Fruit fly (Drosophila melanogaster) whole organism, embryonic: ENCODE data around the gene CG10063.

Experiments
- CG10209 ChIP-seq: fragments of 200-800 bp; sonication (Bioruptor generic); optimal IDR thresholded peaks from 3 replicates; lab custom pipeline; 2017; ENCODE audit warnings: missing biosample characterization, mild to moderate bottlenecking, missing genetic modification characterization, missing genetic modification reagents
- CG1024 ChIP-seq: fragments of 200-800 bp; sonication (Bioruptor generic); IDR thresholded peaks from 2 replicates; pipeline ENCODE4 v1.3.6; 2022; ENCODE audit warnings: missing biosample characterization, missing genetic modification characterization
- CG10267 ChIP-seq: fragments of 200-800 bp; sonication (Bioruptor generic); optimal IDR thresholded peaks from 2 replicates; lab custom pipeline; 2018; ENCODE audit warnings: missing biosample characterization, mild to moderate bottlenecking, missing genetic modification characterization, moderate library complexity
- CG11504 ChIP-seq: fragments of 200-800 bp; sonication (Bioruptor generic); optimal IDR thresholded peaks from 3 replicates; lab custom pipeline; 2019; ENCODE audit warnings: missing biosample characterization, mild to moderate bottlenecking, missing genetic modification characterization, moderate library complexity
- CG12659 ChIP-seq: fragments of 200-800 bp; sonication (Bioruptor generic); optimal IDR thresholded peaks from 3 replicates; lab custom pipeline; 2017; ENCODE audit warnings: mild to moderate bottlenecking, missing biosample characterization, missing genetic modification reagents, missing genetic modification characterization
- CG13775 ChIP-seq: fragments of 200-800 bp; sonication (Bioruptor generic); optimal IDR thresholded peaks from 3 replicates; lab custom pipeline; 2017; ENCODE audit warnings: missing biosample characterization, mild to moderate bottlenecking, missing genetic modification characterization
- CG15011 ChIP-seq: fragments of 200-800 bp; sonication (Bioruptor generic); optimal IDR thresholded peaks from 3 replicates; lab custom pipeline; 2018; ENCODE audit warnings: missing biosample characterization, mild to moderate bottlenecking, missing genetic modification characterization
- CG15479 ChIP-seq: fragments of 200-800 bp; sonication (Bioruptor generic); optimal IDR thresholded peaks from 3 replicates; lab custom pipeline; 2019; ENCODE audit warnings: missing biosample characterization, mild to moderate bottlenecking, missing genetic modification characterization, moderate library complexity
- CG17328 ChIP-seq: fragments of 200-800 bp; sonication (Bioruptor generic); IDR thresholded peaks from 2 replicates; pipeline ENCODE4 v1.3.6; 2022; ENCODE audit warnings: missing biosample characterization, missing genetic modification characterization
- CG18619 ChIP-seq: fragments of 200-800 bp; sonication (Bioruptor generic); optimal IDR thresholded peaks from 3 replicates; lab custom pipeline; 2017; ENCODE audit warnings: missing biosample characterization, mild to moderate bottlenecking, missing genetic modification characterization
- CG2889 ChIP-seq: fragments of 200-800 bp; sonication (Bioruptor generic); IDR thresholded peaks from 3 replicates; pipeline ENCODE4 v1.3.6; 2022; ENCODE audit warnings: missing biosample characterization, missing genetic modification characterization
- CG30020 ChIP-seq: fragments of 200-800 bp; optimal IDR thresholded peaks from 2 replicates; lab custom pipeline; 2019; ENCODE audit warnings: missing biosample characterization, mild to moderate bottlenecking, missing genetic modification characterization, moderate library complexity
- CG32767 ChIP-seq: fragments of 200-800 bp; sonication (Bioruptor generic); IDR thresholded peaks from 2 replicates; pipeline ENCODE4 v1.3.6; 2022; ENCODE audit warnings: missing biosample characterization, missing genetic modification characterization
- CG32772 ChIP-seq: fragments of 200-800 bp; sonication (Bioruptor generic); IDR thresholded peaks from 2 replicates; pipeline ENCODE4 v1.3.6; 2022; ENCODE audit warnings: missing biosample characterization, missing genetic modification characterization
- CG33213 ChIP-seq: fragments of 200-800 bp; sonication (Bioruptor generic); optimal IDR thresholded peaks from 3 replicates; lab custom pipeline; 2016; ENCODE audit warnings: missing biosample characterization, missing genetic modification characterization
- CG6813 ChIP-seq: fragments of 200-800 bp; sonication (Bioruptor generic); optimal IDR thresholded peaks from 2 replicates; lab custom pipeline; 2017; ENCODE audit warnings: missing biosample characterization, missing genetic modification characterization, mild to moderate bottlenecking, moderate library complexity, missing genetic modification reagents
- CG7745 ChIP-seq: fragments of 200-800 bp; sonication (Bioruptor generic); optimal IDR thresholded peaks from 2 replicates; lab custom pipeline; 2018; ENCODE audit warnings: missing biosample characterization, mild to moderate bottlenecking, missing genetic modification characterization, moderate library complexity
- CG7839 ChIP-seq: fragments of 200-800 bp; sonication (Bioruptor generic); optimal IDR thresholded peaks from 3 replicates; lab custom pipeline; 2018; ENCODE audit warnings: missing biosample characterization, mild to moderate bottlenecking, missing genetic modification characterization, moderate library complexity
- CG8924 ChIP-seq: fragments of 200-800 bp; optimal IDR thresholded peaks from 3 replicates; lab custom pipeline; 2019; ENCODE audit warnings: missing biosample characterization, mild to moderate bottlenecking, missing genetic modification characterization, moderate library complexity
- CG9437 ChIP-seq: fragments of 200-800 bp; sonication (Bioruptor generic); optimal IDR thresholded peaks from 2 replicates; lab custom pipeline; 2018; ENCODE audit warnings: missing biosample characterization, mild to moderate bottlenecking, missing genetic modification characterization
- CG9932 ChIP-seq: fragments of 200-800 bp; sonication (Bioruptor generic); IDR thresholded peaks from 2 replicates; pipeline ENCODE4 v1.3.6; 2022; ENCODE audit warnings: missing biosample characterization, missing genetic modification characterization
- CrebB ChIP-seq: fragments of 200-800 bp; sonication (Bioruptor generic); optimal IDR thresholded peaks from 3 replicates; lab custom pipeline; 2018; ENCODE audit warnings: missing biosample characterization, mild to moderate bottlenecking, missing genetic modification characterization
- Dip3 ChIP-seq: fragments of 200-800 bp; sonication (Bioruptor generic); optimal IDR thresholded peaks from 3 replicates; lab custom pipeline; 2016; ENCODE audit warnings: missing biosample characterization, missing genetic modification characterization
- ERR ChIP-seq: fragments of 200-800 bp; sonication (Bioruptor generic); optimal IDR thresholded peaks from 2 replicates; lab custom pipeline; 2016; ENCODE audit warnings: missing biosample characterization, missing genetic modification characterization
- Gug ChIP-seq: fragments of 200-800 bp; sonication (Bioruptor generic); IDR thresholded peaks from 4 replicates; pipeline ENCODE4 v1.3.6; 2022; ENCODE audit warnings: missing biosample characterization, missing genetic modification characterization
- Hand ChIP-seq: fragments of 200-800 bp; sonication (Bioruptor generic); optimal IDR thresholded peaks from 2 replicates; lab custom pipeline; 2017; ENCODE audit warnings: mild to moderate bottlenecking, missing biosample characterization, missing genetic modification reagents, missing genetic modification characterization
- Hmr ChIP-seq: fragments of 200-800 bp; sonication (Bioruptor generic); optimal IDR thresholded peaks from 3 replicates; lab custom pipeline; 2017; ENCODE audit warnings: mild to moderate bottlenecking, missing biosample characterization, missing genetic modification reagents, missing genetic modification characterization
- Hr51 ChIP-seq, 2 experiments: fragments of 200-800 bp; sonication (Bioruptor generic); optimal IDR thresholded peaks; 2 replicates in 1 of 2; 3 replicates in 1 of 2; lab custom pipeline; 2016 to 2018; ENCODE audit warnings: missing biosample characterization in 2 of 2, missing genetic modification characterization in 2 of 2, mild to moderate bottlenecking in 1 of 2, moderate library complexity in 1 of 2
- MESR4 ChIP-seq: fragments of 200-800 bp; sonication (Bioruptor generic); optimal IDR thresholded peaks from 2 replicates; lab custom pipeline; 2018; ENCODE audit warnings: missing biosample characterization, mild to moderate bottlenecking, missing genetic modification characterization, moderate library complexity
- Oli ChIP-seq: fragments of 200-800 bp; sonication (Bioruptor generic); optimal IDR thresholded peaks from 2 replicates; lab custom pipeline; 2018; ENCODE audit warnings: missing biosample characterization, mild to moderate bottlenecking, missing genetic modification characterization, moderate library complexity
- PHDP ChIP-seq: fragments of 200-800 bp; sonication (Bioruptor generic); optimal IDR thresholded peaks from 3 replicates; lab custom pipeline; 2018; ENCODE audit warnings: missing biosample characterization, mild to moderate bottlenecking, missing genetic modification characterization, moderate library complexity
- Sox100B ChIP-seq: fragments of 200-800 bp; sonication (Bioruptor generic); optimal IDR thresholded peaks from 3 replicates; lab custom pipeline; 2018; ENCODE audit warnings: missing biosample characterization, mild to moderate bottlenecking, missing genetic modification characterization
- Tbp ChIP-seq: fragments of >200 bp; optimal IDR thresholded peaks from 2 replicates; lab custom pipeline; 2018; ENCODE audit warnings: missing biosample characterization, missing genetic modification characterization
- ap ChIP-seq: fragments of 200-800 bp; sonication (Bioruptor generic); IDR thresholded peaks from 2 replicates; pipeline ENCODE4 v1.3.6; 2022; ENCODE audit warnings: missing biosample characterization, missing genetic modification characterization
- az2 ChIP-seq: fragments of 200-800 bp; sonication (Bioruptor generic); optimal IDR thresholded peaks from 3 replicates; lab custom pipeline; 2016; ENCODE audit warnings: missing biosample characterization, missing genetic modification characterization
- ci ChIP-seq: fragments of 200-800 bp; sonication (Bioruptor generic); IDR thresholded peaks from 3 replicates; pipeline ENCODE4 v1.3.6; 2022; ENCODE audit warnings: missing biosample characterization, missing genetic modification characterization
- dysf ChIP-seq: fragments of 200-800 bp; sonication (Bioruptor generic); IDR thresholded peaks from 3 replicates; pipeline ENCODE4 v1.3.6; 2022; ENCODE audit warnings: missing biosample characterization, missing genetic modification characterization
- grau ChIP-seq: fragments of 200-800 bp; optimal IDR thresholded peaks from 3 replicates; lab custom pipeline; 2019; ENCODE audit warnings: missing biosample characterization, mild to moderate bottlenecking, missing genetic modification characterization, moderate library complexity
- lola ChIP-seq, 3 experiments: fragments of >200 bp in 2 of 3; fragments of 200-800 bp in 1 of 3; sonication (Bioruptor generic) in 1 of 3; optimal IDR thresholded peaks; 2 replicates each; lab custom pipeline; 2017 to 2019; ENCODE audit warnings: missing biosample characterization in 3 of 3, missing genetic modification characterization in 3 of 3, mild to moderate bottlenecking in 1 of 3, moderate library complexity in 1 of 3
- ranshi ChIP-seq: fragments of 200-800 bp; sonication (Bioruptor generic); IDR thresholded peaks from 2 replicates; pipeline ENCODE4 v1.3.6; 2022; ENCODE audit warnings: missing biosample characterization, missing genetic modification characterization
- rib ChIP-seq: fragments of 200-800 bp; sonication (Bioruptor generic); IDR thresholded peaks from 2 replicates; pipeline ENCODE4 v1.3.6; 2022; ENCODE audit warnings: missing biosample characterization, missing genetic modification characterization
- sens ChIP-seq: fragments of 200-800 bp; sonication (Bioruptor generic); peaks from one replicate; lab custom pipeline; 2016; ENCODE audit warnings: missing biosample characterization, missing genetic modification characterization
- seq ChIP-seq: fragments of 200-800 bp; sonication (Bioruptor generic); IDR thresholded peaks from 2 replicates; pipeline ENCODE4 v1.3.6; 2022; ENCODE audit warnings: missing biosample characterization, missing genetic modification characterization
- slbo ChIP-seq: fragments of 200-800 bp; sonication (Bioruptor generic); IDR thresholded peaks from 2 replicates; pipeline ENCODE4 v1.3.6; 2022; ENCODE audit warnings: missing biosample characterization, missing genetic modification characterization
- tgo ChIP-seq: fragments of 200-800 bp; sonication (Bioruptor generic); IDR thresholded peaks from 3 replicates; pipeline ENCODE4 v1.3.6; 2022; ENCODE audit warnings: missing biosample characterization, missing genetic modification characterization
- trem ChIP-seq: fragments of 200-800 bp; optimal IDR thresholded peaks from 3 replicates; lab custom pipeline; 2019; ENCODE audit warnings: missing biosample characterization, mild to moderate bottlenecking, missing genetic modification characterization, moderate library complexity
- vvl ChIP-seq: fragments of 200-800 bp; sonication (Bioruptor generic); IDR thresholded peaks from 2 replicates; pipeline ENCODE4 v1.3.6; 2022; ENCODE audit warnings: missing biosample characterization, missing genetic modification characterization
- zen2 ChIP-seq: fragments of 200-800 bp; sonication (Bioruptor generic); IDR thresholded peaks from 3 replicates; pipeline ENCODE4 v1.3.6; 2022; ENCODE audit warnings: missing biosample characterization, missing genetic modification characterization; ENCODE audit not compliant: partially characterized antibody

CG10063 gene

DNA sequence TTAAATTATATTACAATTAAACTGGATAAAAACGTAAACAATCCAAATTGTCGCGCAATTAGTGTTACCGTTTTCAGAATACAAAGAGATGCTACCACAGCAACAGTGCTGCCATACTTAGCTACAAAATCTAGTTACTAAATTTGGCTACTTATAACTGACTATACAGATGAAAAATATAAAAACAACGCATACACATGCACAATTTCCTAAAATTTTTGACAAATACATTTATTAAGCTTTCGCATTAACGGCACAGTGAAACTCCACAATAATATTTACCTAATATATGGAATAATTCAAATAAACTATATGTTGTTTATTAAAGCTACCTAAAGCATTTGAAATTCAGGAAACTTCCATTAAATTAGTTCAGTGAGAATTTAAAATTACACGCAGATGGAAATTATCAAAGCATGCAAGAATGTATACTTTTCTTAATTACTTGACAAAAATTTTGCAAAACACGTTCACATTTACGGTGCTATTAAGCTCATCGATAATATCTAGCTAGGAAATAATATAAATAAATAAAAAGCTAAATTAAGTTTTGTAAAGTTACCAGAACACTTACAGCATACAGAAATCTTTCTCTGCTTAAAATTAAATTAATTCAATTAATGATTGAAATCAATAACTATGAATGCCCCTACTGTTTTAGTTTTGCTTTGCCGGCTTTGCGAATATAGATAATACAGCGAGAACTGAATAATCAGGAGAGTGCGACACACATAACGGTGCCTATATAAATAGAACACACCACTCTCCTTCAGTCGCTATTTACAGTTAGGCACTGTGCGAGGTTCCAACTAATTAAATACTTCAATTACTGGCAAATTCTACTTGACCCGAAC lies 3.1 kb downstream of the CG10063 start, which contains the start of the genes Mis12 and CG9953:
Mis12 (minus strand) TSS at position 88 of the 854 bp plus-strand sequence.
CG9953 (plus strand) TSS at position 698 of the 854 bp plus-strand sequence.
- TF ChIP-seq rib (GFP tag; lab: Robert Waterston, UW) = 0 out of 2 replicates have a peak, but pooled peaks have one; percentile 17
- peak; percentile 46 for TF ChIP-seq CG30020 (tag; lab: Kevin White, UChicago)
- 0 out of 2 replicates have a peak, but pooled peaks have one; percentile 5 for TF ChIP-seq ap (GFP tag; lab: Robert Waterston, UW)
- TF ChIP-seq az2 (GFP tag; lab: Kevin White, UChicago) = peak; percentile 55
- peak; percentile 57 for TF ChIP-seq CG8924 (tag; lab: Kevin White, UChicago)
- peak; percentile 45 for TF ChIP-seq CG15479 (GFP tag; lab: Kevin White, UChicago)
- no peak for TF ChIP-seq Hr51 (GFP tag; optimal IDR thresholded peaks at IDR 0.05; lab: Kevin White, UChicago)
- TF ChIP-seq ERR (GFP tag; lab: Kevin White, UChicago) = no peak
- TF ChIP-seq dysf (GFP tag; lab: Robert Waterston, UW) = peak; percentile 10; the same call in 2 of the 3 replicates
- TF ChIP-seq trem (tag; lab: Kevin White, UChicago) = peak; percentile 22
- TF ChIP-seq zen2 = no peak
- no peak for TF ChIP-seq CrebB
- peak; percentile 32 for TF ChIP-seq CG10209
- peak; percentile 12; the same call in 2 of the 4 replicates for TF ChIP-seq Gug (GFP tag; lab: Robert Waterston, UW)
- TF ChIP-seq CG9932 = peak; percentile 36
- peak in 1 of 3 experiments; percentile 62 for TF ChIP-seq lola (GFP tag; optimal IDR thresholded peaks at IDR 0.05; lab: Kevin White, UChicago)
- TF ChIP-seq CG33213 (GFP tag; lab: Kevin White, UChicago) = no peak
- peak; percentile 11 for TF ChIP-seq Oli (tag; lab: Kevin White, UChicago)
- peak; percentile 47 for TF ChIP-seq Sox100B (GFP tag; lab: Kevin White, UChicago)
- TF ChIP-seq slbo (GFP tag; lab: Robert Waterston, UW) = peak; percentile 48
- peak; percentile 39 for TF ChIP-seq CG12659 (GFP tag; lab: Kevin White, UChicago)
- TF ChIP-seq CG7745 = no peak
- peak; percentile 9 for TF ChIP-seq MESR4 (GFP tag; lab: Kevin White, UChicago)
- peak; percentile 31; the same call in 1 of the 3 replicates for TF ChIP-seq tgo
- TF ChIP-seq Hand = no peak
- TF ChIP-seq vvl = peak; percentile 78
- peak; percentile 39; the same call in 1 of the 2 replicates for TF ChIP-seq CG1024 (GFP tag; lab: Robert Waterston, UW)
- peak; percentile 37; the same call in 1 of the 2 replicates for TF ChIP-seq CG32772 (GFP tag; lab: Robert Waterston, UW)
- TF ChIP-seq grau (tag; lab: Kevin White, UChicago) = peak; percentile 36
- TF ChIP-seq ci (GFP tag; lab: Robert Waterston, UW) = no peak
- TF ChIP-seq ranshi = peak; percentile 15; the same call in 1 of the 2 replicates
- peak; percentile 70 for TF ChIP-seq CG13775 (GFP tag; lab: Kevin White, UChicago)
- TF ChIP-seq CG9437 (GFP tag; lab: Kevin White, UChicago) = peak; percentile 92
- TF ChIP-seq Dip3 (GFP tag; lab: Kevin White, UChicago) = no peak
- TF ChIP-seq CG32767 = 0 out of 2 replicates have a peak, but pooled peaks have one; percentile 49
- TF ChIP-seq CG11504 (tag; lab: Kevin White, UChicago) = peak; percentile 55
- TF ChIP-seq CG15011 = no peak
- TF ChIP-seq Tbp (GFP tag; lab: Kevin White, UChicago) = no peak
- peak; percentile 21 for TF ChIP-seq CG10267 (tag; lab: Kevin White, UChicago)
- TF ChIP-seq seq = no peak
- peak; percentile 41; the same call in 1 of the 3 replicates for TF ChIP-seq CG2889 (GFP tag; lab: Robert Waterston, UW)
- TF ChIP-seq Hmr = no peak
- TF ChIP-seq CG18619 = peak; percentile 37
- 0 out of 2 replicates have a peak, but pooled peaks have one; percentile 18 for TF ChIP-seq CG17328
- peak; percentile 45 for TF ChIP-seq CG7839
- peak; percentile 42 for TF ChIP-seq PHDP (tag; lab: Kevin White, UChicago)
- TF ChIP-seq CG6813 (GFP tag; lab: Kevin White, UChicago) = no peak
- TF ChIP-seq sens (GFP tag; lab: Kevin White, UChicago) = peak; percentile 82
